Worm (Caenorhabditis elegans): ENCODE results near the gene C09E9.1.

DNA sequence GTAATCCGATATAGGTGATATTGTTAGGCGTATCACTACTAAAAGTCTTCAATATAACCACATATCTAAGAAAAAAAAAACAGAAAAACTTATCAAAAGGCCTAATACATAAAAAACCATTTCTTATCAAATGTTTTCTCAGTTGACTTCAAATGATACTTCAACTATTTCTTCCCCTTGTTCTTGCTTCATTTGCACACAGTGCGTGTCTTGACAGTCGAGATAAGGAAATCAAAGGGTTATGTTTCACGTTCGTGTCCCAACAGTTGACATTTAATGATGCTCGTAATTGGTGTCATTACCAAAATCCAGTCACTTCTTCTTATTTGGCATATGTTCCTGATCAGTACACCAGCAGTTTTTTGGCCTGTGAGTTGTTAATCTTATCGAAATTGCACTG is 7.9 kb upstream of the C09E9.1 start, which contains the start of gene clec-170:
- no peak for TF ChIP-seq lin-11 (tag; optimal IDR thresholded peaks at IDR 0.05)
- TF ChIP-seq pha-2 (tag; optimal IDR thresholded peaks at IDR 0.05) = no peak
- TF ChIP-seq pqm-1 (tag; optimal IDR thresholded peaks at IDR 0.05) = no peak
- TF ChIP-seq F13H6.1 (tag; optimal IDR thresholded peaks at IDR 0.05) = no peak
- no peak for TF ChIP-seq ceh-14 (tag; optimal IDR thresholded peaks at IDR 0.05)
- TF ChIP-seq odd-2 (tag; optimal IDR thresholded peaks at IDR 0.05) = no peak
- no peak for TF ChIP-seq fkh-10 (GFP tag; optimal IDR thresholded peaks at IDR 0.05)
- TF ChIP-seq K02D7.2 (tag; optimal IDR thresholded peaks at IDR 0.05) = no peak
- no peak for TF ChIP-seq ztf-16 (tag; optimal IDR thresholded peaks at IDR 0.05)
- no peak for TF ChIP-seq hlh-8 (tag; optimal IDR thresholded peaks at IDR 0.05)
- no peak for TF ChIP-seq hlh-30 (tag; optimal IDR thresholded peaks at IDR 0.05; ENCODE audit: insufficient read depth)
- TF ChIP-seq eyg-1 (tag; optimal IDR thresholded peaks at IDR 0.05) = no peak
- TF ChIP-seq ceh-48 (tag; optimal IDR thresholded peaks at IDR 0.05) = no peak
- TF ChIP-seq unc-55 (GFP tag; optimal IDR thresholded peaks at IDR 0.05) = no peak
